Worm (Caenorhabditis elegans): ENCODE data around the gene K03B4.9.

- TF ChIP-seq daf-12 (tag; optimal IDR thresholded peaks at IDR 0.05) (no peak), duxl-1 (tag; optimal IDR thresholded peaks at IDR 0.05; ENCODE audit: poor library complexity) (no peak), jun-1 (tag; optimal IDR thresholded peaks at IDR 0.05) (no peak)
Observed at ce11 chrV:4623535-4623934, 48.9 kb downstream of the K03B4.9 start.
